Worm (Caenorhabditis elegans) whole organism, L2 larva: ENCODE results near the gene tmem-258.

Experiments
- C34F6.9 ChIP-seq: fragments of 150-350 bp; optimal IDR thresholded peaks from 2 replicates; lab custom pipeline; 2014; ENCODE audit warnings: missing biosample characterization, missing genetic modification characterization
- F13H6.1 ChIP-seq: sonication (generic microtip); optimal IDR thresholded peaks from 2 replicates; lab custom pipeline; 2016; ENCODE audit warnings: missing genetic modification characterization, missing compliant biosample characterization
- R02D3.7 ChIP-seq: fragments of 150-350 bp; optimal IDR thresholded peaks from 2 replicates; lab custom pipeline; 2014; ENCODE audit warnings: missing biosample characterization, missing genetic modification characterization
- Y55F3AM.14 ChIP-seq: fragments of 200-800 bp; sonication (Bioruptor generic); optimal IDR thresholded peaks from 2 replicates; lab custom pipeline; 2018; ENCODE audit warnings: mild to moderate bottlenecking, missing genetic modification characterization, missing compliant biosample characterization
- alr-1 ChIP-seq: fragments of 150-350 bp; optimal IDR thresholded peaks from 2 replicates; lab custom pipeline; 2014; ENCODE audit warnings: missing biosample characterization, missing genetic modification characterization
- ama-1 ChIP-seq: fragments of 150-350 bp; optimal IDR thresholded peaks from 2 replicates; lab custom pipeline; 2018; ENCODE audit warnings: inconsistent platforms
- blmp-1 ChIP-seq: sonication (generic microtip); optimal IDR thresholded peaks from 2 replicates; lab custom pipeline; 2017; ENCODE audit warnings: missing genetic modification characterization, mild to moderate bottlenecking, missing compliant biosample characterization, antibody characterized with exemption, moderate library complexity; ENCODE audit not compliant: insufficient read depth
- ceh-16 ChIP-seq: fragments of 150-350 bp; optimal IDR thresholded peaks from 2 replicates; lab custom pipeline; 2014; ENCODE audit warnings: missing biosample characterization, missing genetic modification characterization
- crh-2 ChIP-seq: sonication (generic microtip); optimal IDR thresholded peaks from 2 replicates; lab custom pipeline; 2017; ENCODE audit warnings: missing biosample characterization, missing genetic modification characterization
- dmd-4 ChIP-seq: sonication (generic microtip); optimal IDR thresholded peaks from 2 replicates; lab custom pipeline; 2017; ENCODE audit warnings: missing biosample characterization, missing genetic modification characterization
- egl-27 ChIP-seq: sonication (generic microtip); optimal IDR thresholded peaks from 3 replicates; lab custom pipeline; 2017; ENCODE audit warnings: missing biosample characterization, missing genetic modification reagents, missing genetic modification characterization
- elt-1 ChIP-seq: fragments of 150-350 bp; optimal IDR thresholded peaks from 2 replicates; lab custom pipeline; 2014; ENCODE audit warnings: missing biosample characterization, missing genetic modification characterization
- elt-3 ChIP-seq: sonication (generic microtip); optimal IDR thresholded peaks from 2 replicates; lab custom pipeline; 2017; ENCODE audit warnings: missing biosample characterization, missing genetic modification characterization
- fos-1 ChIP-seq: fragments of 150-350 bp; optimal IDR thresholded peaks from 2 replicates; lab custom pipeline; 2014; ENCODE audit warnings: missing biosample characterization, missing genetic modification characterization
- gmeb-1 ChIP-seq: fragments of 150-350 bp; optimal IDR thresholded peaks from 2 replicates; lab custom pipeline; 2014; ENCODE audit warnings: missing biosample characterization, missing genetic modification characterization
- lin-11 ChIP-seq: fragments of 150-350 bp; sonication (generic microtip); optimal IDR thresholded peaks from 2 replicates; lab custom pipeline; 2014; ENCODE audit warnings: missing biosample characterization, missing genetic modification characterization, inconsistent platforms, mixed read lengths
- lin-13 ChIP-seq: fragments of 150-350 bp; optimal IDR thresholded peaks from 2 replicates; lab custom pipeline; 2014; ENCODE audit warnings: missing biosample characterization, missing genetic modification reagents, missing genetic modification characterization
- lin-39 ChIP-seq: fragments of 150-350 bp; optimal IDR thresholded peaks from 2 replicates; lab custom pipeline; 2014; ENCODE audit warnings: missing biosample characterization, missing genetic modification reagents, missing genetic modification characterization
- lsy-2 ChIP-seq, 2 experiments: fragments of 150-350 bp in 1 of 2; sonication (generic microtip) in 1 of 2; optimal IDR thresholded peaks; 2 replicates each; lab custom pipeline; 2014 to 2017; ENCODE audit warnings: missing biosample characterization in 2 of 2, missing genetic modification characterization in 2 of 2
- mab-5 ChIP-seq: fragments of 150-350 bp; optimal IDR thresholded peaks from 2 replicates; lab custom pipeline; 2014; ENCODE audit warnings: missing biosample characterization, missing genetic modification characterization
- mbf-1 ChIP-seq: sonication (generic microtip); optimal IDR thresholded peaks from 2 replicates; lab custom pipeline; 2017; ENCODE audit warnings: missing biosample characterization, missing genetic modification characterization
- mdl-1 ChIP-seq, 2 experiments: fragments of 150-350 bp in 1 of 2; sonication (generic microtip) in 1 of 2; optimal IDR thresholded peaks; 2 replicates each; lab custom pipeline; 2017; ENCODE audit warnings: missing biosample characterization in 2 of 2, missing genetic modification characterization in 2 of 2
- nhr-10 ChIP-seq: sonication (generic microtip); optimal IDR thresholded peaks from 2 replicates; lab custom pipeline; 2017; ENCODE audit warnings: missing biosample characterization, missing genetic modification characterization
- nhr-11 ChIP-seq: fragments of 150-350 bp; optimal IDR thresholded peaks from 2 replicates; lab custom pipeline; 2014; ENCODE audit warnings: missing biosample characterization, missing genetic modification characterization
- nhr-12 ChIP-seq: fragments of 150-350 bp; optimal IDR thresholded peaks from 2 replicates; lab custom pipeline; 2014; ENCODE audit warnings: missing biosample characterization, missing genetic modification characterization
- nhr-129 ChIP-seq: fragments of 150-350 bp; optimal IDR thresholded peaks from 2 replicates; lab custom pipeline; 2014; ENCODE audit warnings: missing biosample characterization, missing genetic modification characterization
- nhr-21 ChIP-seq: fragments of 150-350 bp; optimal IDR thresholded peaks from 2 replicates; lab custom pipeline; 2014; ENCODE audit warnings: missing biosample characterization, missing genetic modification characterization
- nhr-23 ChIP-seq: fragments of 150-350 bp; optimal IDR thresholded peaks from 2 replicates; lab custom pipeline; 2014; ENCODE audit warnings: missing biosample characterization, missing genetic modification reagents, missing genetic modification characterization
- nhr-237 ChIP-seq: fragments of 150-350 bp; optimal IDR thresholded peaks from 2 replicates; lab custom pipeline; 2014; ENCODE audit warnings: missing biosample characterization, missing genetic modification characterization
- nhr-25 ChIP-seq: fragments of 150-350 bp; sonication (generic microtip); optimal IDR thresholded peaks from 3 replicates; lab custom pipeline; 2014; ENCODE audit warnings: missing biosample characterization, missing genetic modification characterization
- nhr-6 ChIP-seq: fragments of 150-350 bp; optimal IDR thresholded peaks from 2 replicates; lab custom pipeline; 2014; ENCODE audit warnings: missing biosample characterization, missing genetic modification characterization
- nhr-77 ChIP-seq: fragments of 150-350 bp; optimal IDR thresholded peaks from 2 replicates; lab custom pipeline; 2014; ENCODE audit warnings: missing biosample characterization, missing genetic modification characterization
- peb-1 ChIP-seq: fragments of 150-350 bp; optimal IDR thresholded peaks from 2 replicates; lab custom pipeline; 2014; ENCODE audit warnings: missing biosample characterization, missing genetic modification characterization
- sma-3 ChIP-seq: sonication (generic microtip); optimal IDR thresholded peaks from 2 replicates; lab custom pipeline; 2016; ENCODE audit warnings: missing genetic modification reagents, missing genetic modification characterization, missing compliant biosample characterization
- sma-9 ChIP-seq, 2 experiments: fragments of 150-350 bp in 1 of 2; sonication (generic microtip) in 1 of 2; optimal IDR thresholded peaks; 2 replicates each; lab custom pipeline; 2014 to 2016; ENCODE audit warnings: missing genetic modification characterization in 2 of 2, mild to moderate bottlenecking in 1 of 2, missing biosample characterization in 1 of 2, missing compliant biosample characterization in 1 of 2, missing genetic modification reagents in 1 of 2, moderate library complexity in 1 of 2
- snpc-4 ChIP-seq: fragments of 150-350 bp; optimal IDR thresholded peaks from 2 replicates; lab custom pipeline; 2014; ENCODE audit warnings: missing biosample characterization, missing genetic modification characterization
- unc-39 ChIP-seq: fragments of 150-350 bp; optimal IDR thresholded peaks from 2 replicates; lab custom pipeline; 2014; ENCODE audit warnings: missing biosample characterization, missing genetic modification characterization
- zag-1 ChIP-seq: fragments of 150-350 bp; optimal IDR thresholded peaks from 2 replicates; lab custom pipeline; 2014; ENCODE audit warnings: missing biosample characterization, missing genetic modification characterization
- ztf-11 ChIP-seq: sonication (generic microtip); optimal IDR thresholded peaks from 2 replicates; lab custom pipeline; 2017; ENCODE audit warnings: missing biosample characterization, missing genetic modification characterization
- ztf-4 ChIP-seq: fragments of 150-350 bp; optimal IDR thresholded peaks from 2 replicates; lab custom pipeline; 2014; ENCODE audit warnings: missing biosample characterization, missing genetic modification characterization

Gene tmem-258

DNA sequence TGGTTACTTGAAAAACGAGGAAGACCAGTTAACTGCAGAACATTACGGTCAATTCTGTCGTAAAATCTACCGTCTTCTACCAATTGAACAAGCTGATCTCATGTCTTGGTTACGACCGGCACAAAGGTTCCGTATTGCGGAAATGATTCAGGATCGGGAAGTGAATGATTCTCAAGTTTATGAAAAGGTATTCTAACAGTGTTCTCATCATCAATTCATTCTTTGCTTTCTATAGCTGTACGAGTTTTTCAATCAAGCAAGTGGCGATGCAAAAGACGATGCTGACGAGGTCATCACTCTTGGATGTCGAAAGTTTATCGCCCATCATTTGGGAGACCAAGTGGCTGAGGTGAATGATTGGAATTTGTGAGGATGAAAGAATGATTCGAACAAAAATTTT is 24.4 kb downstream of the tmem-258 start:
- TF ChIP-seq mbf-1: no peak
- no peak for TF ChIP-seq dmd-4 (tag; lab: Kevin White, UChicago)
- TF ChIP-seq R02D3.7 (tag; lab: Kevin White, UChicago): no peak
- no peak for TF ChIP-seq nhr-21 (tag; lab: Kevin White, UChicago)
- TF ChIP-seq nhr-10 (tag; lab: Kevin White, UChicago): no peak
- no peak for TF ChIP-seq nhr-11 (tag; lab: Kevin White, UChicago)
- TF ChIP-seq ztf-11 (tag; lab: Kevin White, UChicago): no peak

DNA sequence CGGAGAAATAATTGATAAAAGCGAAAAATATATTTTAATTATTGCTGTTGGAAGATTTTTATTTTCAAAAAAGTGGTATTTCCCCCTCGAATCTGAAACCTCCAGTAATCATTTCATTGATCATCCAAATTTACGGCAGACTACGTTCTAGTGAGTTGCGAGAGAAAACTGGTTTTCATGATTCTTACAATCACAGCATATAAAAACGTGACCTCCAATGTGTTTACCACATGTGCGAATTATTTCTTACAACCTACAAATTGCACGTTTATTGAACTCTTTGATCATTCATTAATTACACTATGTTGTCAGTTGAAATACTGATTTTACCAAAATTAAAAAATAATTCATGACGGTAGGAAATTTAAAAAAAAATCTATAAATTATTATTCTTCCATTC is 26.2 kb downstream of the tmem-258 start:
- TF ChIP-seq nhr-21 (tag; lab: Kevin White, UChicago): peak; percentile 58
- TF ChIP-seq mdl-1 (tag; optimal IDR thresholded peaks at IDR 0.05; lab: Kevin White, UChicago): peak in 1 of 2 experiments; percentile 5
- no peak for TF ChIP-seq Y55F3AM.14 (GFP tag; lab: Kevin White, UChicago)
- peak; percentile 23 for TF ChIP-seq fos-1 (tag; lab: Kevin White, UChicago)
- TF ChIP-seq R02D3.7 (tag; lab: Kevin White, UChicago): no peak
- TF ChIP-seq F13H6.1: peak; percentile 8
- peak; percentile 35 for TF ChIP-seq nhr-6 (tag; lab: Kevin White, UChicago)
- TF ChIP-seq C34F6.9 (tag; lab: Kevin White, UChicago): peak; percentile 33
- peak; percentile 22 for TF ChIP-seq ztf-4 (tag; lab: Kevin White, UChicago)
- peak; percentile 91 for TF ChIP-seq nhr-25
- TF ChIP-seq ceh-16 (tag; lab: Kevin White, UChicago): no peak
- peak; percentile 70 for TF ChIP-seq sma-3 (GFP tag; lab: Kevin White, UChicago)
- TF ChIP-seq nhr-77 (tag; lab: Kevin White, UChicago): no peak
- TF ChIP-seq zag-1: no peak
- TF ChIP-seq gmeb-1 (tag; lab: Kevin White, UChicago): peak; percentile 61
- peak; percentile 74 for TF ChIP-seq crh-2 (tag; lab: Kevin White, UChicago)
- TF ChIP-seq nhr-10 (tag; lab: Kevin White, UChicago): no peak
- peak; percentile 42 for TF ChIP-seq nhr-129 (tag; lab: Kevin White, UChicago)
- peak; percentile 50 for TF ChIP-seq blmp-1 (tag; lab: Kevin White, UChicago)
- TF ChIP-seq sma-9 (GFP tag; optimal IDR thresholded peaks at IDR 0.05; lab: Kevin White, UChicago): peak; percentile 86
- no peak for TF ChIP-seq sma-9 (tag; optimal IDR thresholded peaks at IDR 0.05; lab: Kevin White, UChicago)
- TF ChIP-seq elt-1 (tag; lab: Kevin White, UChicago): no peak

DNA sequence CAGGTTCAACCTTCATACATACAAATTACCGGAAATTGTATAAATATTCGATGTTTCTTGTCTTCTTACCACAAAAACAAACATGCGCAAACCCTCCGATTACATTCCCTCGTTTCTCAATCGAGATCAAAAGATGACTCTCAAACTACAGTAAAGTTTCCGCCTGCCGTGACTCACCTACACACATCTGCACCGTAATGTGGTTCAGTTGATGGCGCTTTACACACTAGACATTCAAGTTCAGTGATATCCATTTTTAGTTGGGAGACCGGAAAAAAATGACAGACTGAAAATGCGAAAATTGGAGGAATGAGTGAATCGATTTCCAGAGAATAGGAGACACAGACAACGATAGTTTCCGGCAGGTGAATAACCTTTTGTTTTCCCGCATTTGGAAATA is 28.3 kb downstream of the tmem-258 start, which contains the start of gene nhr-286:
Gene nhr-286 (minus strand): TSS at position 324 of the 400 bp plus-strand sequence.
- TF ChIP-seq dmd-4 (tag; lab: Kevin White, UChicago): no peak
- TF ChIP-seq nhr-77 (tag; lab: Kevin White, UChicago): no peak
- TF ChIP-seq lin-39 (tag; lab: Kevin White, UChicago): no peak
- TF ChIP-seq blmp-1 (tag; lab: Kevin White, UChicago): no peak
- TF ChIP-seq lsy-2 (tag; optimal IDR thresholded peaks at IDR 0.05; lab: Kevin White, UChicago): no peak
- no peak for TF ChIP-seq nhr-21 (tag; lab: Kevin White, UChicago)

DNA sequence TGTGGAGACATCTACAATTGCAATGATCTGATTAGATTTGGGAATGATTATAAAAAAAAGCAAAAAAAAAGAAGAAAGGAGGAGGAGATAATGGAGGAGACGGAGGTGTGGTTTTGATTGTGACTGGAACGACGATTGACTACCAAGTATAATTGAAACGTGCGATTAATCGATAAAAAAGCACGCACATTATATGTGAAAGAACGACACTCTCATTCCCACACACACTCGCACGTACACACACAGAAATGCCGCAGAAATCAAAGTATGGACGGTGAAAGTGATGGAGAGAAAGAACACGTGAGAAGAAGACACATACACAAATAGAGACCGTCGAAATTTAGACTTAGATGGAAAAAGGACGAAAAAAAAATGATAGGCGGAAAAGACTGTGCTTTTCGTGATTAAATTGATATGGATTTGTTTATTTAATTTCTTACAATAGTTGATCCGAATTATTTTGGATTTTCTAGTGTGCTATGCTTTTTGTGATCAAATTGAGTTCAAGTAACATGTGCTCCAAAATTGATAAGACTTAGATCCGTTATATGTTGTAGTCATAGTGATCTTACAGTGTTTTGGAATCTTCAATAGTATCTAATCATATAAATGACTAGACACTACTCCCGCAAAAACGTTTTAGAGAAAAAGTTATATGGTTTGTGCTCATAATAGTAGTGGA is 30.9 kb downstream of the tmem-258 start, which contains the start of gene nhr-135:
Gene nhr-135 (minus strand): TSS at position 51 of the 682 bp plus-strand sequence.
- TF ChIP-seq Y55F3AM.14 (GFP tag; lab: Kevin White, UChicago): peak; percentile 7
- no peak for TF ChIP-seq dmd-4 (tag; lab: Kevin White, UChicago)
- TF ChIP-seq nhr-77 (tag; lab: Kevin White, UChicago): no peak
- peak; percentile 71 for TF ChIP-seq nhr-129 (tag; lab: Kevin White, UChicago)
- TF ChIP-seq lin-39 (tag; lab: Kevin White, UChicago): no peak
- TF ChIP-seq lsy-2 (tag; optimal IDR thresholded peaks at IDR 0.05; lab: Kevin White, UChicago): peak in 1 of 2 experiments; percentile 31
- TF ChIP-seq C34F6.9 (tag; lab: Kevin White, UChicago): peak; percentile 32
- TF ChIP-seq egl-27 (tag; lab: Kevin White, UChicago): peak; percentile 15
- no peak for TF ChIP-seq nhr-23 (tag; lab: Kevin White, UChicago)
- no peak for TF ChIP-seq ztf-4 (tag; lab: Kevin White, UChicago)
- TF ChIP-seq lin-13 (GFP tag; lab: Kevin White, UChicago): no peak
- TF ChIP-seq elt-1 (tag; lab: Kevin White, UChicago): no peak
- TF ChIP-seq F13H6.1: peak; percentile 56
- TF ChIP-seq mab-5 (tag; lab: Kevin White, UChicago): no peak
- peak; percentile 80 for TF ChIP-seq crh-2 (tag; lab: Kevin White, UChicago)
- no peak for TF ChIP-seq nhr-6 (tag; lab: Kevin White, UChicago)
- TF ChIP-seq mbf-1: no peak
- peak; percentile 92 for TF ChIP-seq blmp-1 (tag; lab: Kevin White, UChicago)
- peak; percentile 56 for TF ChIP-seq gmeb-1 (tag; lab: Kevin White, UChicago)
- TF ChIP-seq nhr-237 (tag; lab: Kevin White, UChicago): no peak
- TF ChIP-seq alr-1: no peak
- TF ChIP-seq ama-1 (lab: Kevin White, UChicago): peak; percentile 5
- no peak for TF ChIP-seq nhr-12 (tag; lab: Kevin White, UChicago)
- no peak for TF ChIP-seq lin-11 (tag; lab: Kevin White, UChicago)
- TF ChIP-seq sma-9 (GFP tag; optimal IDR thresholded peaks at IDR 0.05; lab: Kevin White, UChicago): peak; percentile 86
- TF ChIP-seq sma-9 (tag; optimal IDR thresholded peaks at IDR 0.05; lab: Kevin White, UChicago): no peak
- peak; percentile 70 for TF ChIP-seq sma-3 (GFP tag; lab: Kevin White, UChicago)
- peak; percentile 52 to 76 for TF ChIP-seq mdl-1 (tag; optimal IDR thresholded peaks at IDR 0.05; lab: Kevin White, UChicago)
- no peak for TF ChIP-seq nhr-11 (tag; lab: Kevin White, UChicago)
- TF ChIP-seq snpc-4 (tag; lab: Kevin White, UChicago): no peak
- no peak for TF ChIP-seq ztf-11 (tag; lab: Kevin White, UChicago)
- TF ChIP-seq elt-3 (tag; lab: Kevin White, UChicago): no peak
- no peak for TF ChIP-seq peb-1
- no peak for TF ChIP-seq unc-39 (tag; lab: Kevin White, UChicago)
- no peak for TF ChIP-seq R02D3.7 (tag; lab: Kevin White, UChicago)
- peak; percentile 55 for TF ChIP-seq nhr-21 (tag; lab: Kevin White, UChicago)
